Worm (Caenorhabditis elegans) whole organism, L1 larva: ENCODE data around the gene Y73B6BL.29.

Experiments
- jun-1 ChIP-seq: fragments of 150-350 bp; optimal IDR thresholded peaks from 2 replicates; lab custom pipeline; 2014; ENCODE audit warnings: missing biosample characterization, missing genetic modification reagents, missing genetic modification characterization
- mdl-1 ChIP-seq, 2 experiments: fragments of 150-350 bp; optimal IDR thresholded peaks; 2 replicates each; lab custom pipeline; 2014 to 2017; ENCODE audit warnings: missing biosample characterization in 2 of 2, missing genetic modification characterization in 2 of 2, inconsistent platforms in 1 of 2

DNA sequence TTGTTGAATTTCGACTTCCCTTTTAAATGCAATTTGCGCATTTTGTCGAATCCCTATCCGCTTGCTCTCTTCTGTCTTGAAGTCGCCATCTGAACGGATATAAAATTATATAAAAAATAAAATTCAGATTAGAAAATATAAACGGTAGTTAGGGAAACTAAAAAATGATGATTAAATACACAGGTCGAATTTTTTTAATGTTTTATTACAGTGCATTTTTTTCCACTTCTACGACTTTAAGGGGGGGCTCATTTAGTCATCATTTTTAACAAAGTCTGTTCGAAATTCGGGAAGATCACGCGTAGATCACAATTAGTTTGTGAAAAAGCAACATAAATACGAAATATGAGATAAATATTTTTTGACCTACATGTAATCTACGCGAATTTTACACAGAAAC lies 21.1 kb downstream of the Y73B6BL.29 start, which contains the start of gene Y73B6BL.14:
- TF ChIP-seq mdl-1 (tag; optimal IDR thresholded peaks at IDR 0.05; lab: Kevin White, UChicago), result no peak
- TF ChIP-seq jun-1, result no peak
